Worm (Caenorhabditis elegans): Measurements from ENCODE around the gene rde-4.

- no peak for TF ChIP-seq ceh-36 (tag; optimal IDR thresholded peaks at IDR 0.05)
- TF ChIP-seq hmg-4 (GFP tag; optimal IDR thresholded peaks at IDR 0.05), result no peak
- TF ChIP-seq hmbx-1 (tag; optimal IDR thresholded peaks at IDR 0.05), result no peak
Observed at ce11 chrIII:10215882-10216281, 2.6 kb downstream of the rde-4 start.

Data from whole organism, early embryonic.